Fruit fly (Drosophila melanogaster) whole organism, prepupa: ENCODE data around the gene CG32032.

Experiments
- Blimp-1 ChIP-seq: fragments of 200-800 bp; sonication (Bioruptor generic); optimal IDR thresholded peaks from 3 replicates; lab custom pipeline; 2017; ENCODE audit warnings: missing biosample characterization, missing genetic modification characterization, mild to moderate bottlenecking, moderate library complexity, missing genetic modification reagents
- CG10669 ChIP-seq: fragments of 200-800 bp; sonication (Bioruptor generic); optimal IDR thresholded peaks from 3 replicates; lab custom pipeline; 2018; ENCODE audit warnings: missing biosample characterization, mild to moderate bottlenecking, missing genetic modification characterization, moderate library complexity
- CG11294 ChIP-seq: fragments of 200-800 bp; sonication (Bioruptor generic); IDR thresholded peaks from 2 replicates; pipeline ENCODE4 v1.3.6; 2022; ENCODE audit warnings: missing biosample characterization, missing genetic modification characterization
- CG11762 ChIP-seq: fragments of 200-800 bp; sonication (Bioruptor generic); optimal IDR thresholded peaks from 3 replicates; lab custom pipeline; 2016; ENCODE audit warnings: missing biosample characterization, missing genetic modification characterization; ENCODE audit not compliant: insufficient read depth
- CG15336 ChIP-seq: fragments of 200-800 bp; sonication (Bioruptor generic); IDR thresholded peaks from 2 replicates; pipeline ENCODE4 v1.3.6; 2022; ENCODE audit warnings: missing biosample characterization, missing genetic modification characterization
- CG3919 ChIP-seq: fragments of 200-800 bp; sonication (Bioruptor generic); optimal IDR thresholded peaks from 3 replicates; lab custom pipeline; 2016; ENCODE audit warnings: missing biosample characterization, missing genetic modification characterization
- CG4318 ChIP-seq: fragments of 200-800 bp; sonication (Bioruptor generic); optimal IDR thresholded peaks from 3 replicates; lab custom pipeline; 2017; ENCODE audit warnings: missing biosample characterization, mild to moderate bottlenecking, missing genetic modification characterization
- CG6163 ChIP-seq: fragments of 200-800 bp; sonication (Bioruptor generic); IDR thresholded peaks from 3 replicates; pipeline ENCODE4 v1.3.6; 2022; ENCODE audit warnings: missing biosample characterization, missing genetic modification characterization
- CG6276 ChIP-seq: fragments of 200-800 bp; sonication (Bioruptor generic); optimal IDR thresholded peaks from 2 replicates; lab custom pipeline; 2017; ENCODE audit warnings: missing biosample characterization, mild to moderate bottlenecking, missing genetic modification characterization
- CG6792 ChIP-seq: fragments of 200-800 bp; sonication (Bioruptor generic); optimal IDR thresholded peaks from 3 replicates; lab custom pipeline; 2016; ENCODE audit warnings: missing biosample characterization, missing genetic modification characterization
- CG6808 ChIP-seq: fragments of 200-800 bp; sonication (Bioruptor generic); optimal IDR thresholded peaks from 3 replicates; lab custom pipeline; 2017; ENCODE audit warnings: missing biosample characterization, missing genetic modification characterization, mild to moderate bottlenecking, moderate library complexity, missing genetic modification reagents
- CG7368 ChIP-seq: fragments of 200-800 bp; sonication (Bioruptor generic); optimal IDR thresholded peaks from 3 replicates; lab custom pipeline; 2016; ENCODE audit warnings: missing biosample characterization, missing genetic modification characterization
- CG8119 ChIP-seq: fragments of 200-800 bp; sonication (Bioruptor generic); IDR thresholded peaks from 3 replicates; pipeline ENCODE4 v1.3.6; 2022; ENCODE audit warnings: missing biosample characterization, missing genetic modification characterization
- CG8632 ChIP-seq: fragments of 200-800 bp; sonication (Bioruptor generic); optimal IDR thresholded peaks from 3 replicates; lab custom pipeline; 2016; ENCODE audit warnings: missing biosample characterization, missing genetic modification characterization
- CG9139 ChIP-seq: fragments of 200-800 bp; sonication (Bioruptor generic); optimal IDR thresholded peaks from 3 replicates; lab custom pipeline; 2017; ENCODE audit warnings: missing biosample characterization, mild to moderate bottlenecking, missing genetic modification characterization
- Eip75B ChIP-seq: fragments of 200-800 bp; sonication (Bioruptor generic); optimal IDR thresholded peaks from 3 replicates; lab custom pipeline; 2016; ENCODE audit warnings: missing biosample characterization, missing genetic modification characterization
- Eip78C ChIP-seq: fragments of 200-800 bp; sonication (Bioruptor generic); peaks from one replicate; lab custom pipeline; 2016; ENCODE audit warnings: missing biosample characterization, missing genetic modification characterization
- Eip93F ChIP-seq: fragments of 200-800 bp; sonication (Bioruptor generic); optimal IDR thresholded peaks from 2 replicates; lab custom pipeline; 2016; ENCODE audit warnings: missing biosample characterization, mild to moderate bottlenecking, missing genetic modification characterization
- Ets21C ChIP-seq: fragments of 200-800 bp; sonication (Bioruptor generic); optimal IDR thresholded peaks from 3 replicates; lab custom pipeline; 2016; ENCODE audit warnings: missing biosample characterization, missing genetic modification characterization
- Ets96B ChIP-seq: fragments of 200-800 bp; optimal IDR thresholded peaks from 2 replicates; lab custom pipeline; 2019; ENCODE audit warnings: missing biosample characterization, mild to moderate bottlenecking, missing genetic modification characterization, moderate library complexity
- Hr39 ChIP-seq: fragments of 200-800 bp; sonication (Bioruptor generic); optimal IDR thresholded peaks from 2 replicates; lab custom pipeline; 2016; ENCODE audit warnings: missing biosample characterization, missing genetic modification characterization
- Hr4 ChIP-seq: fragments of 200-800 bp; sonication (Bioruptor generic); optimal IDR thresholded peaks from 3 replicates; lab custom pipeline; 2016; ENCODE audit warnings: missing biosample characterization, missing genetic modification characterization
- Lpt ChIP-seq: fragments of 200-800 bp; sonication (Bioruptor generic); optimal IDR thresholded peaks from 3 replicates; lab custom pipeline; 2016; ENCODE audit warnings: missing biosample characterization, missing genetic modification characterization
- OdsH ChIP-seq: fragments of 200-800 bp; sonication (Bioruptor generic); optimal IDR thresholded peaks from 3 replicates; lab custom pipeline; 2016; ENCODE audit warnings: missing biosample characterization, missing genetic modification characterization
- Sox102F ChIP-seq: fragments of 200-800 bp; sonication (Bioruptor generic); optimal IDR thresholded peaks from 2 replicates; lab custom pipeline; 2016; ENCODE audit warnings: missing biosample characterization, mild to moderate bottlenecking, missing genetic modification characterization
- Sox14 ChIP-seq: fragments of 200-800 bp; sonication (Bioruptor generic); optimal IDR thresholded peaks from 3 replicates; lab custom pipeline; 2016; ENCODE audit warnings: missing biosample characterization, missing genetic modification characterization
- Sox15 ChIP-seq: fragments of 200-800 bp; sonication (Bioruptor generic); optimal IDR thresholded peaks from 3 replicates; lab custom pipeline; 2016; ENCODE audit warnings: missing biosample characterization, missing genetic modification characterization
- achi ChIP-seq: fragments of 200-800 bp; sonication (Bioruptor generic); optimal IDR thresholded peaks from 3 replicates; lab custom pipeline; 2016; ENCODE audit warnings: missing biosample characterization, missing genetic modification characterization
- acj6 ChIP-seq: fragments of 200-800 bp; sonication (Bioruptor generic); optimal IDR thresholded peaks from 3 replicates; lab custom pipeline; 2016; ENCODE audit warnings: missing biosample characterization, missing genetic modification characterization
- cyc ChIP-seq: fragments of 200-800 bp; sonication (Bioruptor generic); optimal IDR thresholded peaks from 3 replicates; lab custom pipeline; 2016; ENCODE audit warnings: missing biosample characterization, missing genetic modification characterization
- dsx ChIP-seq: fragments of 200-800 bp; optimal IDR thresholded peaks from 3 replicates; lab custom pipeline; 2019; ENCODE audit warnings: missing biosample characterization, mild to moderate bottlenecking, missing genetic modification characterization, moderate library complexity; ENCODE audit not compliant: poor library complexity, severe bottlenecking
- eg ChIP-seq: fragments of 200-800 bp; sonication (Bioruptor generic); IDR thresholded peaks from 3 replicates; pipeline ENCODE4 v1.3.6; 2022; ENCODE audit warnings: missing biosample characterization, missing genetic modification characterization
- esn ChIP-seq: fragments of 200-800 bp; sonication (Bioruptor generic); optimal IDR thresholded peaks from 2 replicates; lab custom pipeline; 2016; ENCODE audit warnings: missing biosample characterization, mild to moderate bottlenecking, missing genetic modification characterization, moderate library complexity
- fd85E ChIP-seq: fragments of 200-800 bp; sonication (Bioruptor generic); optimal IDR thresholded peaks from 3 replicates; lab custom pipeline; 2016; ENCODE audit warnings: missing biosample characterization, missing genetic modification characterization
- fkh ChIP-seq: fragments of 200-800 bp; sonication (Bioruptor generic); optimal IDR thresholded peaks from 3 replicates; lab custom pipeline; 2017; ENCODE audit warnings: missing biosample characterization, mild to moderate bottlenecking, missing genetic modification characterization, moderate library complexity
- lz ChIP-seq: fragments of 200-800 bp; sonication (Bioruptor generic); optimal IDR thresholded peaks from 3 replicates; lab custom pipeline; 2016; ENCODE audit warnings: missing biosample characterization, missing genetic modification characterization
- pdm3 ChIP-seq: fragments of 200-800 bp; sonication (Bioruptor generic); optimal IDR thresholded peaks from 3 replicates; lab custom pipeline; 2016; ENCODE audit warnings: missing biosample characterization, missing genetic modification characterization
- salr ChIP-seq, 2 experiments: fragments of 200-800 bp; sonication (Bioruptor generic); optimal IDR thresholded peaks; 3 replicates each; lab custom pipeline; 2016 to 2018; ENCODE audit warnings: missing biosample characterization in 2 of 2, missing genetic modification characterization in 2 of 2, mild to moderate bottlenecking in 1 of 2
- spab ChIP-seq: fragments of 200-800 bp; sonication (Bioruptor generic); optimal IDR thresholded peaks from 2 replicates; lab custom pipeline; 2017; ENCODE audit warnings: missing biosample characterization, mild to moderate bottlenecking, missing genetic modification characterization, missing genetic modification reagents
- ss ChIP-seq, 2 experiments: fragments of 200-800 bp; sonication (Bioruptor generic); optimal IDR thresholded peaks; 2 replicates in 1 of 2; 3 replicates in 1 of 2; lab custom pipeline; 2017 to 2018; ENCODE audit warnings: mild to moderate bottlenecking in 2 of 2, missing biosample characterization in 2 of 2, missing genetic modification characterization in 2 of 2, moderate library complexity in 1 of 2
- svp ChIP-seq: fragments of 200-800 bp; sonication (Bioruptor generic); peaks from one replicate; lab custom pipeline; 2016; ENCODE audit warnings: missing biosample characterization, missing genetic modification characterization
- topi ChIP-seq: fragments of 200-800 bp; sonication (Bioruptor generic); optimal IDR thresholded peaks from 3 replicates; lab custom pipeline; 2016; ENCODE audit warnings: missing biosample characterization, missing genetic modification characterization

Gene CG32032

DNA sequence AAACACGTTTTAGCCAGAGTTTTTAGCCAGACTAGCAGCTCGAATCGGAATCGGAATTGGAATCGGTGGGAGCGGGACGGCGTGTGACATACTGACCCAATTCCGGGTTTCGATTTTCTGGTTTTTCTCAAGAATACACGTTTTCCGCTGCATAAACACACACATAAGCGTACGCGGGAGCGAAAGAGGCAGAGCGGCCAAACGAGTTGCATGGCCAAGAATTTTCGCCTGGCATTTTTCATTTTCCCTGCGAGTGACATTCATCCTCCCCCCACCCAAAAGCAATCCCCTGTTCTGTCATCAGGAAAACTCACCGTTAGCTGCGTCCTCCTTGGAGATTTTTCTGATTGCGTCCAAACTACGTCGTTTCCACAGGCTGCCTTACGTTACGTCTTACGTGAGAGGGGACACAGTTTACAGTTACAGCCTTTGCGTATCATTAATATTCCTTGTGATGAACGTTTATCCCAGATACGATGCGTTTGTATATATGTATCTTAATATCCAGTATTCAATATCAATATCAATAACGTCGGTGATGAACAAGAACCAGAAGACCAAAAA lies 36.8 kb downstream of the CG32032 start:
- TF ChIP-seq lz (GFP tag; lab: Kevin White, UChicago) (no peak), eg (GFP tag; lab: Robert Waterston, UW) (0 out of 3 replicates have a peak, but pooled peaks have one; percentile 33), ss (GFP tag; optimal IDR thresholded peaks at IDR 0.05; lab: Kevin White, UChicago) (no peak), CG11294 (no peak), Blimp-1 (GFP tag; lab: Kevin White, UChicago) (no peak), achi (no peak), CG8119 (GFP tag; lab: Robert Waterston, UW) (no peak), Eip78C (GFP tag; lab: Kevin White, UChicago) (peak; percentile 8), Sox102F (GFP tag; lab: Kevin White, UChicago) (no peak), CG8632 (GFP tag; lab: Kevin White, UChicago) (no peak)

DNA sequence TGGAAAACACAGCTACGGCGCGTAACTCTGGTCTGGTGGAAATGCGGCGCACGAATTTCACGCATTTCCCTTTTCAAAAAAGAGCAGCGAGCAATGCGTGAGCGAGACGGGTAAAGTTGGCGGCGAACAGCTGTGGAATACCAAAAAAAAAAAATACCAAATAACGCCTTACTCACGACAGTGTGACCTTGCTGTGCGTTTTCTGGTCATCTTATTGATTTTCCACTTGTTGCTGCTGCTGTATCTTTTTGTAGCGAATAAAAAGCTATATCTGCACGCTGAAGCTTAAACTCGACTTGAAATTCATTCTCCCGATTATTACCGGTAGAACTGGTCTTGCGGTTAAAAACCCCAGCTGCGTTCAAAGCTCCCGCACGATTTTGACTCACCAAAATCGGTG lies 41.5 kb downstream of the CG32032 start, which contains the start of the genes bol and Dhpr:
Gene bol, minus strand, starts transcription at position 57 of the 400 bp plus-strand sequence.
Gene Dhpr, plus strand, starts transcription at position 212 of the 400 bp plus-strand sequence.
- TF ChIP-seq Lpt (GFP tag; lab: Kevin White, UChicago) (no peak), Eip78C (GFP tag; lab: Kevin White, UChicago) (peak; percentile 29), CG10669 (no peak), CG8632 (GFP tag; lab: Kevin White, UChicago) (no peak), Blimp-1 (GFP tag; lab: Kevin White, UChicago) (no peak), CG15336 (peak; percentile 34; the same call in 1 of the 2 replicates), dsx (GFP tag; lab: Kevin White, UChicago) (no peak), Ets21C (GFP tag; lab: Kevin White, UChicago) (no peak), CG3919 (GFP tag; lab: Kevin White, UChicago) (no peak), Eip75B (GFP tag; lab: Kevin White, UChicago) (peak; percentile 42), CG6163 (GFP tag; lab: Robert Waterston, UW) (0 out of 3 replicates have a peak, but pooled peaks have one; percentile 27), ss (GFP tag; optimal IDR thresholded peaks at IDR 0.05; lab: Kevin White, UChicago) (no peak), Eip93F (GFP tag; lab: Kevin White, UChicago) (no peak), Sox102F (GFP tag; lab: Kevin White, UChicago) (no peak), Hr4 (GFP tag; lab: Kevin White, UChicago) (no peak), CG6808 (no peak), CG4318 (no peak), salr (GFP tag; optimal IDR thresholded peaks at IDR 0.05; lab: Kevin White, UChicago) (no peak), spab (no peak), svp (GFP tag; lab: Kevin White, UChicago) (peak; percentile 55), CG11294 (no peak), CG11762 (GFP tag; lab: Kevin White, UChicago) (no peak), OdsH (GFP tag; lab: Kevin White, UChicago) (no peak), acj6 (no peak), Ets96B (tag; lab: Kevin White, UChicago) (no peak), Hr39 (GFP tag; lab: Kevin White, UChicago) (no peak), CG6276 (no peak), lz (GFP tag; lab: Kevin White, UChicago) (no peak), CG6792 (GFP tag; lab: Kevin White, UChicago) (no peak), achi (no peak), pdm3 (GFP tag; lab: Kevin White, UChicago) (no peak), fkh (peak; percentile 68), fd85E (no peak), esn (GFP tag; lab: Kevin White, UChicago) (no peak), Sox14 (peak; percentile 3), CG7368 (GFP tag; lab: Kevin White, UChicago) (no peak), cyc (GFP tag; lab: Kevin White, UChicago) (no peak), Sox15 (GFP tag; lab: Kevin White, UChicago) (no peak), eg (GFP tag; lab: Robert Waterston, UW) (no peak), CG9139 (GFP tag; lab: Kevin White, UChicago) (no peak), topi (GFP tag; lab: Kevin White, UChicago) (no peak)
